Worm (Caenorhabditis elegans) whole organism, L1 larva: ENCODE measurements around the gene cdh-10.

Source experiments
- C16A3.4 ChIP-seq: fragments of 150-350 bp; optimal IDR thresholded peaks from 2 replicates; lab custom pipeline; 2014; ENCODE audit warnings: missing biosample characterization, missing genetic modification characterization
- ama-1 ChIP-seq: fragments of 150-350 bp; optimal IDR thresholded peaks from 2 replicates; lab custom pipeline; 2014
- ceh-82 ChIP-seq, 3 experiments: fragments of 150-350 bp in 1 of 3; sonication (generic microtip) in 2 of 3; optimal IDR thresholded peaks; 2 replicates each; lab custom pipeline; 2014 to 2017; ENCODE audit warnings: missing biosample characterization in 3 of 3, missing genetic modification characterization in 3 of 3
- dpl-1 ChIP-seq, 3 experiments: fragments of 150-350 bp in 2 of 3; sonication (generic microtip) in 1 of 3; optimal IDR thresholded peaks; 2 replicates each; lab custom pipeline; 2014 to 2017; ENCODE audit warnings: missing biosample characterization in 3 of 3, missing genetic modification characterization in 3 of 3, missing genetic modification reagents in 3 of 3
- efl-3 ChIP-seq: fragments of 200-800 bp; sonication (Bioruptor generic); optimal IDR thresholded peaks from 2 replicates; lab custom pipeline; 2018; ENCODE audit warnings: mild to moderate bottlenecking, missing genetic modification characterization, missing compliant biosample characterization
- lin-39 ChIP-seq: fragments of 150-350 bp; optimal IDR thresholded peaks from 2 replicates; lab custom pipeline; 2014; ENCODE audit warnings: missing biosample characterization, missing genetic modification reagents, missing genetic modification characterization
- lsy-2 ChIP-seq, 2 experiments: fragments of 150-350 bp; optimal IDR thresholded peaks; 2 replicates each; lab custom pipeline; 2014; ENCODE audit warnings: missing biosample characterization in 2 of 2, missing genetic modification characterization in 2 of 2
- mep-1 ChIP-seq: fragments of 150-350 bp; optimal IDR thresholded peaks from 2 replicates; lab custom pipeline; 2014; ENCODE audit warnings: missing biosample characterization, missing genetic modification characterization
- nhr-12 ChIP-seq: sonication (generic microtip); optimal IDR thresholded peaks from 2 replicates; lab custom pipeline; 2017; ENCODE audit warnings: missing biosample characterization, missing genetic modification characterization
- rnt-1 ChIP-seq: sonication (generic microtip); optimal IDR thresholded peaks from 2 replicates; lab custom pipeline; 2016; ENCODE audit warnings: mild to moderate bottlenecking, missing genetic modification characterization, moderate library complexity, missing compliant biosample characterization
- unc-130 ChIP-seq: fragments of 150-350 bp; optimal IDR thresholded peaks from 2 replicates; lab custom pipeline; 2017; ENCODE audit warnings: missing biosample characterization, missing genetic modification characterization, inconsistent platforms
- xbp-1 ChIP-seq: sonication (generic microtip); optimal IDR thresholded peaks from 2 replicates; lab custom pipeline; 2016; ENCODE audit warnings: missing genetic modification characterization, missing compliant biosample characterization
- zag-1 ChIP-seq: fragments of 150-350 bp; optimal IDR thresholded peaks from 2 replicates; lab custom pipeline; 2014; ENCODE audit warnings: missing biosample characterization, missing genetic modification characterization

ce11 chrIV:2495118-2495785, 32.1 kb upstream of the cdh-10 start, which contains the start of the genes ccdc-12 and Y69A2AR.18:
- TF ChIP-seq ceh-82 (tag; optimal IDR thresholded peaks at IDR 0.05; lab: Kevin White, UChicago) (peak; percentile 52 to 78 (median 76)), dpl-1 (GFP tag; optimal IDR thresholded peaks at IDR 0.05; lab: Kevin White, UChicago) (peak; percentile 64 to 78 (median 72)), C16A3.4 (tag; lab: Kevin White, UChicago) (peak; percentile 67), lsy-2 (tag; optimal IDR thresholded peaks at IDR 0.05; lab: Kevin White, UChicago) (peak; percentile 98), rnt-1 (no peak), ama-1 (lab: Kevin White, UChicago) (no peak), efl-3 (GFP tag; lab: Kevin White, UChicago) (no peak), lin-39 (tag; lab: Kevin White, UChicago) (no peak), zag-1 (no peak), nhr-12 (tag; lab: Kevin White, UChicago) (no peak), mep-1 (tag; lab: Kevin White, UChicago) (peak; percentile 54), xbp-1 (tag; lab: Kevin White, UChicago) (peak; percentile 60), unc-130 (tag; lab: Kevin White, UChicago) (peak; percentile 77)
